Fruit fly (Drosophila melanogaster) S2 (cell line): Measurements from ENCODE around the gene CG2211.

Experiments used
- CG8478 ChIP-seq: fragments of >200 bp; optimal IDR thresholded peaks from 2 replicates; lab custom pipeline; 2018
- CTCF ChIP-seq, 2 experiments: fragments of >200 bp; optimal IDR thresholded peaks; 2 replicates each; lab custom pipeline; 2018

- TF ChIP-seq CG8478, result no peak
- TF ChIP-seq CTCF (optimal IDR thresholded peaks at IDR 0.05; lab: Kevin White, UChicago), result no peak
Measured at dm6 chr3L:1323136-1323535, 12.0 kb downstream of the CG2211 start.
